Fruit fly (Drosophila melanogaster): ENCODE measurements around the gene PolD3.

The PolD3 gene

DNA sequence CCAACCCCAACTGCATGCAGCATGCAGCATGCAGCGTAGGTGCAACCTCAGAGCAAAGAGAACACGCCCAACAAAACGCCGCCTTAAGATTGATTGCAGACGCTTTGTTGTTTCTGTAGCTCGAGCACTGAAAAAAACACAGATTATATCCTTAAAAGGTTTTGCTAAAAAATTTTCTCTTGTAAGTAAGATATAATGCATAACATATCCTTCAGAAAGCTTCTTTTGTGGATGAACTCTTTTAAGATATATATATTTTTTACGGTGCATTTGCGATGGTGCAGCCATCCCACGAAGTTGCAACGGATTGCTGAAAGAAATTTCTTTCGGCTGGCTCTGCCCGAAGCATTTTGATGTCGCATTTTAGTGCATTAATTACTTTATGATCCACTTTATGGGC, 19.7 kb upstream of the PolD3 start (continued):
- TF ChIP-seq Sox14 (GFP tag; optimal IDR thresholded peaks at IDR 0.05) (peak; percentile 34), CG1621 (tag; optimal IDR thresholded peaks at IDR 0.05) (no peak), dac (GFP tag; optimal IDR thresholded peaks at IDR 0.05) (no peak), lz (GFP tag; optimal IDR thresholded peaks at IDR 0.05) (peak; percentile 59), Ets21C (GFP tag; optimal IDR thresholded peaks at IDR 0.05) (peak; percentile 46), CG3919 (GFP tag; optimal IDR thresholded peaks at IDR 0.05) (peak; percentile 62), Smox (GFP tag; optimal IDR thresholded peaks at IDR 0.05) (peak; percentile 71), Hr4 (GFP tag; optimal IDR thresholded peaks at IDR 0.05) (peak; percentile 27), CG8632 (GFP tag; optimal IDR thresholded peaks at IDR 0.05) (peak; percentile 39)

DNA sequence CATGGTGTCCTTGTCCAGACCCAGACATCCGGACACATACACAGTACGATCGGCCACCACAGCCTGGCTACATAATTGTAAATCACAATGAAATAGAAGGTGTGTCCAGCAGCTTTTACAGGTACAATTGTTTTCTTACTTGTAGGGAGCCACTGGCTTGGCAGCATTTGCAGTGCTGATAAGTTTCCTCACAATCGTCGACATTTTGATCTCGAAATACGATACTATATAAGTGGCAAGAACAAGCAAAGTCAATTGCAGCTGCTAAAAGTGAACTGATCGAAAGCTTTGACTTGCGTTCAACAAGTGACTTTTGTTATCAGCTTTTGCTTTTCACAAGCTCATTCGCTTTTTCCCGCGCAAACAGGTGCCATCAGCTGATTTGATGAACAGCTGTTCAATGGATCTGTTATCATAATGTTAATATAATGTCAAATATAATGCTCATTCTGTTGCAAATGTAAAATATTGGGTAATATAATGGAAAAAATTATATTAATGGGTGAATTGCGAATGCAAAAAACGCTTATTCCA, 18.7 kb upstream of the PolD3 start, which contains the start of gene UK114:
UK114 (minus strand) TSS at position 309 of the 534 bp plus-strand sequence.
- no peak for TF ChIP-seq Hr38 (GFP tag; optimal IDR thresholded peaks at IDR 0.05)
- TF ChIP-seq dsx (GFP tag; optimal IDR thresholded peaks at IDR 0.05; ENCODE audit: poor library complexity, severe bottlenecking), result peak; percentile 22
- TF ChIP-seq Eip93F (GFP tag; optimal IDR thresholded peaks at IDR 0.05), result no peak
- TF ChIP-seq Hr4 (GFP tag; optimal IDR thresholded peaks at IDR 0.05), result no peak
- TF ChIP-seq achi (GFP tag; optimal IDR thresholded peaks at IDR 0.05), result no peak
- TF ChIP-seq salr (GFP tag; optimal IDR thresholded peaks at IDR 0.05), result no peak
- TF ChIP-seq Gug (GFP tag; IDR thresholded peaks at IDR 0.05), result no peak
- TF ChIP-seq CG6792 (GFP tag; optimal IDR thresholded peaks at IDR 0.05), result no peak
- TF ChIP-seq pdm3 (GFP tag; optimal IDR thresholded peaks at IDR 0.05), result no peak
- TF ChIP-seq ss (GFP tag; optimal IDR thresholded peaks at IDR 0.05), result no peak
- no peak for TF ChIP-seq vri (GFP tag; optimal IDR thresholded peaks at IDR 0.05)
- no peak for TF ChIP-seq cyc (GFP tag; optimal IDR thresholded peaks at IDR 0.05)
- no peak for TF ChIP-seq CG9139 (GFP tag; optimal IDR thresholded peaks at IDR 0.05)
- TF ChIP-seq Eip75B (GFP tag; optimal IDR thresholded peaks at IDR 0.05), result no peak
- no peak for TF ChIP-seq Sox14 (GFP tag; optimal IDR thresholded peaks at IDR 0.05)
- TF ChIP-seq svp (GFP tag), result peak; percentile 96
- TF ChIP-seq eg (GFP tag; IDR thresholded peaks at IDR 0.05), result no peak
- TF ChIP-seq CG6276 (GFP tag; optimal IDR thresholded peaks at IDR 0.05), result no peak
- TF ChIP-seq Eip78C (GFP tag), result peak; percentile 35
- TF ChIP-seq CG6163 (GFP tag; IDR thresholded peaks at IDR 0.05), result 0 out of 3 replicates have a peak, but pooled peaks have one; percentile 9
- no peak for TF ChIP-seq fd85E (GFP tag; optimal IDR thresholded peaks at IDR 0.05)
- no peak for TF ChIP-seq lz (GFP tag; optimal IDR thresholded peaks at IDR 0.05)
- no peak for TF ChIP-seq CG15336 (GFP tag; IDR thresholded peaks at IDR 0.05)
- no peak for TF ChIP-seq Ets21C (GFP tag; optimal IDR thresholded peaks at IDR 0.05)
- no peak for TF ChIP-seq CG3032 (tag; optimal IDR thresholded peaks at IDR 0.05)
- no peak for TF ChIP-seq CG31627 (GFP tag; optimal IDR thresholded peaks at IDR 0.05)

DNA sequence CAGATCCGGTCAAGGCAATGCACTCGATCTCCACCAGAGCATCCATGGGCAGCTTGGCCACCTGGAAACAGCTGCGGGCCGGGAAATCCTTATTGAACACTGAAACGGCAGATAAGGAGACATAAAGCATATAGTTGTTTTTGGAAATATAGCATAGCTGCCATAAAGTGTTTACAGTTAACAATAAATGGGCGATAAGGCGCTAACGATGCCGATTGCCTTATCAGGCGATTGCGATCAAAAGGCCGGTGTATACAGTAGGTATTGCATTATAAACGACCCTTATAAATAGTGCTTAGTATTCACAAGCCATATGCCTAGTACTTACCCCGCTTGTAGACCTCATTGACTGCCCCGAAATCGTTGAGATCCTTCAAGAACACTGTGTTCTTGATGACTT, 18.2 kb upstream of the PolD3 start:
- no peak for TF ChIP-seq svp (GFP tag)
- TF ChIP-seq fkh (GFP tag; optimal IDR thresholded peaks at IDR 0.05), result no peak
- no peak for TF ChIP-seq OdsH (GFP tag; optimal IDR thresholded peaks at IDR 0.05)
- no peak for TF ChIP-seq Eip93F (GFP tag; optimal IDR thresholded peaks at IDR 0.05)
- no peak for TF ChIP-seq spab (GFP tag; optimal IDR thresholded peaks at IDR 0.05)
- TF ChIP-seq fd85E (GFP tag; optimal IDR thresholded peaks at IDR 0.05), result no peak
- TF ChIP-seq dsx (GFP tag; optimal IDR thresholded peaks at IDR 0.05; ENCODE audit: poor library complexity, severe bottlenecking), result no peak
- TF ChIP-seq net (GFP tag; optimal IDR thresholded peaks at IDR 0.05), result no peak
- no peak for TF ChIP-seq Smox (GFP tag; optimal IDR thresholded peaks at IDR 0.05)
- no peak for TF ChIP-seq CG10631 (GFP tag; optimal IDR thresholded peaks at IDR 0.05)
- no peak for TF ChIP-seq cyc (GFP tag; optimal IDR thresholded peaks at IDR 0.05)
- no peak for TF ChIP-seq ss (GFP tag; optimal IDR thresholded peaks at IDR 0.05)
- TF ChIP-seq Hr39 (GFP tag; optimal IDR thresholded peaks at IDR 0.05), result no peak
- no peak for TF ChIP-seq Sox15 (GFP tag; optimal IDR thresholded peaks at IDR 0.05)

Measured in whole organism, prepupa.